Worm (Caenorhabditis elegans): ENCODE data around the gene K08E7.8.

DNA sequence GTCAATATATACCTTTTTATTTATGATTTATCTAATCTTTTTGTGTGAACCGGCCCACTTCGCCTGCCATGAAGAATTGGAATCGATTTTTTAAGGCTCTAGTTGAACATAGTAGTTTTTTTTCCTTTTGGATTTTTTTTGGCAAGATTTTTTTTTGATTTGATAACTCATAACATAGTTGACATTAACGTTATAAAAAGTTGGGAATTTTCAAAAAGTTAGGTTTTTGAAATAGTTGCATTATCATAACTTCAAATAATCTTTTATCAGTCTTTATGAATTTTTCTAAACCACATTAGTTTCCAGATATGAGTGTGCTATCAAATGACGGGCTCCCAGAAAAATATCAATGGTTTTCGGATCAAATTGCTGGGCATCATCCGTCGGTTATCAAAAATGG, 38.0 kb downstream of the K08E7.8 start, which contains the start of gene ipmk-1:
- TF ChIP-seq nhr-80 (tag; optimal IDR thresholded peaks at IDR 0.05) (no peak), lsl-1 (GFP tag; optimal IDR thresholded peaks at IDR 0.05) (no peak), hlh-12 (tag; optimal IDR thresholded peaks at IDR 0.05) (no peak), let-607 (tag; optimal IDR thresholded peaks at IDR 0.05) (no peak), attf-6 (GFP tag; IDR thresholded peaks at IDR 0.05) (no peak), ama-1 (optimal IDR thresholded peaks at IDR 0.05) (no peak), ama-1 (GFP tag; optimal IDR thresholded peaks at IDR 0.05) (no peak), nfya-1 (tag; optimal IDR thresholded peaks at IDR 0.05; ENCODE audit: borderline replicate concordance, insufficient read depth) (no peak), sptf-2 (GFP tag; optimal IDR thresholded peaks at IDR 0.05) (no peak), mxl-1 (tag; optimal IDR thresholded peaks at IDR 0.05) (no peak)

Measured in whole organism, young adult.